Worm (Caenorhabditis elegans) whole organism, L4/young adult: ENCODE measurements around the gene F26A1.8.
"Not testable (repeated sequence)": the region's sequence is repeated elsewhere in the genome, so short reads cannot be mapped to it uniquely, and the experiment has no call there.

Source experiments
- W03F9.2 ChIP-seq: fragments of 150-350 bp; optimal IDR thresholded peaks from 2 replicates; lab custom pipeline; 2014; ENCODE audit warnings: missing biosample characterization, missing genetic modification characterization
- dao-5 ChIP-seq: sonication (generic microtip); optimal IDR thresholded peaks from 2 replicates; lab custom pipeline; 2016; ENCODE audit warnings: missing genotype, missing genetic modification characterization, moderate library complexity, missing compliant biosample characterization
- him-1 ChIP-seq: sonication (generic microtip); optimal IDR thresholded peaks from 2 replicates; lab custom pipeline; 2016; ENCODE audit warnings: missing genotype, missing genetic modification reagents, missing genetic modification characterization, missing compliant biosample characterization

F26A1.8 gene

ce11 chrIII:4802707-4803106 is 19.3 kb downstream of the F26A1.8 start, which contains the start of gene metl-5:
Gene metl-5, plus strand, starts transcription at chrIII:4803007.
- TF ChIP-seq him-1, result no peak
- no peak for TF ChIP-seq dao-5 (tag; lab: Kevin White, UChicago)

ce11 chrIII:4796536-4796935 is 25.5 kb downstream of the F26A1.8 start, which contains the start of gene tag-325:
Gene tag-325, plus strand, starts transcription at chrIII:4796836.
- TF ChIP-seq dao-5 (tag; lab: Kevin White, UChicago) (no peak), him-1 (no peak), W03F9.2 (tag; lab: Kevin White, UChicago) (no peak)

- peak; percentile 33 for TF ChIP-seq W03F9.2 (tag; lab: Kevin White, UChicago)
- TF ChIP-seq him-1, result no peak
- TF ChIP-seq dao-5 (tag; lab: Kevin White, UChicago), result no peak
Observed at ce11 chrIII:4796039-4796438, 26.0 kb downstream of the F26A1.8 start.

ce11 chrIII:4792560-4793136 is 29.4 kb downstream of the F26A1.8 start, which contains the start of gene mip-1:
Gene mip-1, plus strand, starts transcription at chrIII:4793086.
- TF ChIP-seq W03F9.2 (tag; lab: Kevin White, UChicago) (no peak), him-1 (no peak), dao-5 (tag; lab: Kevin White, UChicago) (no peak)

- TF ChIP-seq W03F9.2 (tag; lab: Kevin White, UChicago), result no peak
- TF ChIP-seq dao-5 (tag; lab: Kevin White, UChicago), result no peak
- no peak for TF ChIP-seq him-1
Observed at ce11 chrIII:4785714-4786113, 36.3 kb downstream of the F26A1.8 start, which contains the start of gene mel-28. Gene mel-28, plus strand, starts transcription at chrIII:4786080.

ce11 chrIII:4785131-4785530 is 36.9 kb downstream of the F26A1.8 start, which contains the start of gene enu-3.2:
Gene enu-3.2, minus strand, starts transcription at chrIII:4785235.
- not testable (repeated sequence) for TF ChIP-seq dao-5 (tag; lab: Kevin White, UChicago); him-1; W03F9.2 (tag; lab: Kevin White, UChicago)

- not testable (repeated sequence) for TF ChIP-seq him-1; dao-5 (tag; lab: Kevin White, UChicago); W03F9.2 (tag; lab: Kevin White, UChicago)
Observed at ce11 chrIII:4781937-4782576, 40.0 kb downstream of the F26A1.8 start, which contains the start of the genes gex-5 and C38D4.10. Gene gex-5, minus strand, starts transcription at chrIII:4781987. Gene C38D4.10, plus strand, starts transcription at chrIII:4782526.

- TF ChIP-seq him-1, result no peak
- TF ChIP-seq W03F9.2 (tag; lab: Kevin White, UChicago), result no peak
- TF ChIP-seq dao-5 (tag; lab: Kevin White, UChicago), result no peak
Observed at ce11 chrIII:4779855-4780254, 42.2 kb downstream of the F26A1.8 start, which contains the start of gene B0393.9. Gene B0393.9, minus strand, starts transcription at chrIII:4780157.

ce11 chrIII:4778003-4778402 is 44.0 kb downstream of the F26A1.8 start, which contains the start of gene B0393.7:
Gene B0393.7, minus strand, starts transcription at chrIII:4778103.
- TF ChIP-seq dao-5 (tag; lab: Kevin White, UChicago) (no peak), W03F9.2 (tag; lab: Kevin White, UChicago) (no peak), him-1 (no peak)
